Fruit fly (Drosophila melanogaster) whole organism, embryonic: ENCODE data around the gene Cad96Cb.

Source experiments
- Abd-B ChIP-seq: fragments of 200-800 bp; sonication (Bioruptor generic); optimal IDR thresholded peaks from 2 replicates; lab custom pipeline; 2018; ENCODE audit warnings: missing biosample characterization, mild to moderate bottlenecking, missing genetic modification characterization, moderate library complexity
- Ada2b ChIP-seq: fragments of 200-800 bp; sonication (Bioruptor generic); IDR thresholded peaks from 2 replicates; pipeline ENCODE4 v1.3.6; 2022; ENCODE audit warnings: missing biosample characterization, missing genetic modification characterization
- Adf1 ChIP-seq: fragments of 200-800 bp; sonication (Bioruptor generic); IDR thresholded peaks from 2 replicates; pipeline ENCODE4 v1.3.6; 2022; ENCODE audit warnings: missing biosample characterization, missing genetic modification characterization
- BEAF-32 ChIP-seq: fragments of 200-800 bp; sonication (Bioruptor generic); optimal IDR thresholded peaks from 3 replicates; lab custom pipeline; 2017; ENCODE audit warnings: missing biosample characterization, missing genetic modification characterization, mild to moderate bottlenecking, moderate library complexity, missing genetic modification reagents
- Bgb ChIP-seq: fragments of 200-800 bp; sonication (Bioruptor generic); IDR thresholded peaks from 2 replicates; pipeline ENCODE4 v1.3.6; 2022; ENCODE audit warnings: missing biosample characterization, missing genetic modification characterization; ENCODE audit not compliant: partially characterized antibody
- CG12391 ChIP-seq: fragments of 200-800 bp; sonication (Bioruptor generic); optimal IDR thresholded peaks from 3 replicates; lab custom pipeline; 2018; ENCODE audit warnings: missing biosample characterization, mild to moderate bottlenecking, missing genetic modification characterization, moderate library complexity
- CG12659 ChIP-seq: fragments of 200-800 bp; sonication (Bioruptor generic); optimal IDR thresholded peaks from 3 replicates; lab custom pipeline; 2017; ENCODE audit warnings: mild to moderate bottlenecking, missing biosample characterization, missing genetic modification reagents, missing genetic modification characterization
- CG15601 ChIP-seq: fragments of 200-800 bp; sonication (Bioruptor generic); optimal IDR thresholded peaks from 3 replicates; lab custom pipeline; 2019; ENCODE audit warnings: missing biosample characterization, mild to moderate bottlenecking, missing genetic modification characterization, moderate library complexity
- CG15696 ChIP-seq: fragments of 200-800 bp; sonication (Bioruptor generic); optimal IDR thresholded peaks from 2 replicates; lab custom pipeline; 2019; ENCODE audit warnings: missing biosample characterization, mild to moderate bottlenecking, missing genetic modification characterization, moderate library complexity
- CG1603 ChIP-seq: fragments of 200-800 bp; sonication (Bioruptor generic); optimal IDR thresholded peaks from 2 replicates; lab custom pipeline; 2019; ENCODE audit warnings: missing biosample characterization, mild to moderate bottlenecking, missing genetic modification characterization, moderate library complexity
- CG17359 ChIP-seq: fragments of 200-800 bp; sonication (Bioruptor generic); optimal IDR thresholded peaks from 3 replicates; lab custom pipeline; 2018; ENCODE audit warnings: missing biosample characterization, mild to moderate bottlenecking, missing genetic modification characterization, moderate library complexity
- CG18262 ChIP-seq: fragments of 200-800 bp; optimal IDR thresholded peaks from 3 replicates; lab custom pipeline; 2019; ENCODE audit warnings: missing biosample characterization, mild to moderate bottlenecking, missing genetic modification characterization, moderate library complexity
- CG2120 ChIP-seq: fragments of 200-800 bp; sonication (Bioruptor generic); optimal IDR thresholded peaks from 3 replicates; lab custom pipeline; 2016; ENCODE audit warnings: missing biosample characterization, missing genetic modification characterization
- CG32532 ChIP-seq: fragments of 200-800 bp; sonication (Bioruptor generic); IDR thresholded peaks from 2 replicates; pipeline ENCODE4 v1.3.6; 2022; ENCODE audit warnings: missing biosample characterization, missing genetic modification characterization
- CG34422 ChIP-seq: fragments of 200-800 bp; sonication (Bioruptor generic); IDR thresholded peaks from 3 replicates; pipeline ENCODE4 v1.3.6; 2022; ENCODE audit warnings: missing biosample characterization, missing genetic modification characterization
- CG6272 ChIP-seq: fragments of 200-800 bp; sonication (Bioruptor generic); IDR thresholded peaks from 2 replicates; pipeline ENCODE4 v1.3.6; 2022; ENCODE audit warnings: missing biosample characterization, missing genetic modification characterization
- CG6791 ChIP-seq: fragments of 200-800 bp; sonication (Bioruptor generic); IDR thresholded peaks from 3 replicates; pipeline ENCODE4 v1.3.6; 2022; ENCODE audit warnings: missing biosample characterization, missing genetic modification characterization; ENCODE audit not compliant: partially characterized antibody
- CG7987 ChIP-seq: fragments of 200-800 bp; sonication (Bioruptor generic); optimal IDR thresholded peaks from 2 replicates; lab custom pipeline; 2018; ENCODE audit warnings: missing biosample characterization, mild to moderate bottlenecking, missing genetic modification characterization, moderate library complexity
- CG9932 ChIP-seq: fragments of 200-800 bp; sonication (Bioruptor generic); IDR thresholded peaks from 2 replicates; pipeline ENCODE4 v1.3.6; 2022; ENCODE audit warnings: missing biosample characterization, missing genetic modification characterization
- CHES-1-like ChIP-seq: fragments of 200-800 bp; sonication (Bioruptor generic); optimal IDR thresholded peaks from 2 replicates; lab custom pipeline; 2016; ENCODE audit warnings: missing biosample characterization, missing genetic modification characterization
- Chrac-16 ChIP-seq: fragments of 200-800 bp; sonication (Bioruptor generic); optimal IDR thresholded peaks from 3 replicates; lab custom pipeline; 2016; ENCODE audit warnings: missing biosample characterization, missing genetic modification characterization
- Dll ChIP-seq: fragments of 200-800 bp; sonication (Bioruptor generic); IDR thresholded peaks from 4 replicates; pipeline ENCODE4 v1.3.6; 2022; ENCODE audit warnings: missing biosample characterization, missing genetic modification characterization; ENCODE audit not compliant: partially characterized antibody
- Dp ChIP-seq: fragments of 200-800 bp; sonication (Bioruptor generic); optimal IDR thresholded peaks from 2 replicates; lab custom pipeline; 2018; ENCODE audit warnings: missing biosample characterization, mild to moderate bottlenecking, missing genetic modification characterization, moderate library complexity
- Fer3 ChIP-seq: fragments of 200-800 bp; sonication (Bioruptor generic); optimal IDR thresholded peaks from 2 replicates; lab custom pipeline; 2018; ENCODE audit warnings: missing biosample characterization, mild to moderate bottlenecking, missing genetic modification characterization, moderate library complexity
- Hsf ChIP-seq: fragments of 200-800 bp; sonication (Bioruptor generic); optimal IDR thresholded peaks from 3 replicates; lab custom pipeline; 2016; ENCODE audit warnings: missing biosample characterization, missing genetic modification characterization
- MBD-R2 ChIP-seq: fragments of 200-800 bp; sonication (Bioruptor generic); IDR thresholded peaks from 2 replicates; pipeline ENCODE4 v1.3.6; 2022; ENCODE audit warnings: missing biosample characterization, missing genetic modification characterization
- Med ChIP-seq: fragments of 200-800 bp; sonication (Bioruptor generic); peaks from one replicate; lab custom pipeline; 2016; ENCODE audit warnings: missing biosample characterization, missing genetic modification characterization, mild to moderate bottlenecking, inconsistent platforms, moderate library complexity
- NK7.1 ChIP-seq: fragments of 200-800 bp; sonication (Bioruptor generic); optimal IDR thresholded peaks from 3 replicates; lab custom pipeline; 2016; ENCODE audit warnings: missing biosample characterization, missing genetic modification characterization
- Nf-YC ChIP-seq: fragments of 200-800 bp; optimal IDR thresholded peaks from 3 replicates; lab custom pipeline; 2019; ENCODE audit warnings: missing biosample characterization, mild to moderate bottlenecking, missing genetic modification characterization, moderate library complexity
- Sry-δ ChIP-seq: fragments of 200-800 bp; sonication (Bioruptor generic); optimal IDR thresholded peaks from 2 replicates; lab custom pipeline; 2016; ENCODE audit warnings: missing biosample characterization, missing genetic modification characterization
- Ssrp ChIP-seq: fragments of 200-800 bp; sonication (Bioruptor generic); optimal IDR thresholded peaks from 2 replicates; lab custom pipeline; 2018; ENCODE audit warnings: missing biosample characterization, mild to moderate bottlenecking, missing genetic modification characterization, moderate library complexity
- Xbp1 ChIP-seq: fragments of 200-800 bp; sonication (Bioruptor generic); optimal IDR thresholded peaks from 3 replicates; lab custom pipeline; 2016; ENCODE audit warnings: missing biosample characterization, mild to moderate bottlenecking, missing genetic modification characterization
- abd-A ChIP-seq: fragments of 200-800 bp; sonication (Bioruptor generic); optimal IDR thresholded peaks from 3 replicates; lab custom pipeline; 2019; ENCODE audit warnings: missing biosample characterization, mild to moderate bottlenecking, missing genetic modification characterization, moderate library complexity
- ac ChIP-seq: fragments of 200-800 bp; sonication (Bioruptor generic); optimal IDR thresholded peaks from 3 replicates; lab custom pipeline; 2017; ENCODE audit warnings: missing biosample characterization, mild to moderate bottlenecking, missing genetic modification characterization
- ato ChIP-seq: fragments of 200-800 bp; sonication (Bioruptor generic); IDR thresholded peaks from 2 replicates; pipeline ENCODE4 v1.3.6; 2022; ENCODE audit warnings: missing biosample characterization, missing genetic modification characterization; ENCODE audit not compliant: partially characterized antibody
- cato ChIP-seq: fragments of 200-800 bp; sonication (Bioruptor generic); optimal IDR thresholded peaks from 2 replicates; lab custom pipeline; 2016; ENCODE audit warnings: missing biosample characterization, missing genetic modification characterization, borderline replicate concordance
- cg ChIP-seq: fragments of 200-800 bp; sonication (Bioruptor generic); optimal IDR thresholded peaks from 3 replicates; lab custom pipeline; 2019; ENCODE audit warnings: missing biosample characterization, mild to moderate bottlenecking, missing genetic modification characterization, moderate library complexity
- nerfin-1 ChIP-seq: fragments of 200-800 bp; sonication (Bioruptor generic); optimal IDR thresholded peaks from 3 replicates; lab custom pipeline; 2019; ENCODE audit warnings: missing biosample characterization, mild to moderate bottlenecking, missing genetic modification characterization, moderate library complexity
- pb ChIP-seq: fragments of 200-800 bp; sonication (Bioruptor generic); optimal IDR thresholded peaks from 3 replicates; lab custom pipeline; 2016; ENCODE audit warnings: missing biosample characterization, missing genetic modification characterization
- phol ChIP-seq: fragments of 200-800 bp; sonication (Bioruptor generic); optimal IDR thresholded peaks from 3 replicates; lab custom pipeline; 2018; ENCODE audit warnings: missing biosample characterization, mild to moderate bottlenecking, missing genetic modification characterization, moderate library complexity
- shn ChIP-seq: fragments of 200-800 bp; sonication (Bioruptor generic); optimal IDR thresholded peaks from 3 replicates; lab custom pipeline; 2016; ENCODE audit warnings: missing biosample characterization, missing genetic modification characterization
- stwl ChIP-seq: fragments of 200-800 bp; sonication (Bioruptor generic); optimal IDR thresholded peaks from 3 replicates; lab custom pipeline; 2018; ENCODE audit warnings: missing biosample characterization, mild to moderate bottlenecking, missing genetic modification characterization, moderate library complexity
- tio ChIP-seq: fragments of 200-800 bp; sonication (Bioruptor generic); optimal IDR thresholded peaks from 2 replicates; lab custom pipeline; 2017; ENCODE audit warnings: missing biosample characterization, missing genetic modification characterization, inconsistent platforms
- toy ChIP-seq: fragments of 200-800 bp; sonication (Bioruptor generic); IDR thresholded peaks from 2 replicates; pipeline ENCODE4 v1.3.6; 2022; ENCODE audit warnings: missing biosample characterization, missing genetic modification characterization
- vnd ChIP-seq: fragments of 200-800 bp; sonication (Bioruptor generic); IDR thresholded peaks from 3 replicates; pipeline ENCODE4 v1.3.6; 2022; ENCODE audit warnings: missing biosample characterization, missing genetic modification characterization; ENCODE audit not compliant: partially characterized antibody
- vvl ChIP-seq: fragments of 200-800 bp; sonication (Bioruptor generic); IDR thresholded peaks from 2 replicates; pipeline ENCODE4 v1.3.6; 2022; ENCODE audit warnings: missing biosample characterization, missing genetic modification characterization
- zfh2 ChIP-seq: fragments of 200-800 bp; sonication (Bioruptor generic); optimal IDR thresholded peaks from 2 replicates; lab custom pipeline; 2016; ENCODE audit warnings: missing biosample characterization, missing genetic modification characterization

Cad96Cb gene

DNA sequence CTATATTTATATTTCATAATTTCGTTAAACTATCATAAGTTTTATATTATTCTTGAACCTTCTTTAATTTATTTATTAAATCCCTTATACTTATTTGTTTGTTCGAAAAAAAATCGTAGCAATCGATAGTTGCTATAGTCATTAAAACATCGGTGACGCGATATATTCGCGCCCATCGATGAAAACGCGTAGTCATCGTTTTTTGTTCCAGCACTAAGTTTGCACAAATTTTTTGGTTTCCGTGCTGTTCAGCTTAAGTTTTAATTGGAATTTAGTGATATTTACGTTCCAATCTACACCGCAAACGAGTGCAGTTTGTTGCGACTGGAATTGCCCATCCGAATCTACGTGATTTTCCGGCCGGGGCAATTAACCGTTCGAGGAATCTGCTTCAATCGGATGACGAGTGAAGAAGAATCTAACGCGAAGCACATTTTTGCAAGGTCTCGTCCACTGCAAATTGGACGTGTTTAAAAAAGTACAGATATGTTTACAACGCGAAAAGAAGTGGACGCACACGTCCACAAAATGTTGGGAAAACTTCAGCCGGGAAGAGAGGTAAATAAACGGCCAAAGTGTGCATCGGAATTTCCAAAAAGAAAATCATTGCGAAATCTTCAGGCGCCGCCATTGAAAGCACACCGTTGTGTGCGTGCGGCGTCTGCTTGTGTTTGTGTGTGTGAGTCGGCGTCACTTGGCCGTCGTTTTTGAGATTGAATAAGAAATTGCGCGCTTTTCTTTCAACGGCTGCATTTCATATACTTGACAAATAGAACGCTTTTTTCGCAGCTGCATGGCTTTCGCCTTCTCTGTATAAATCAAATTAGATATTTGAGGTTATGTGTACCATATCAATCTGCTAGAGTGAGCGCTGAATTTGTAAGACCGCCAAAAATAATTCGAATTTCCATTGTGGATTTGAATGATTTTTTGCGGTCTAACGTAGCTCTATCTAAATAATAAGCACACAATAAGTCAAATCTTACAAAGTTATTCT, 17.3 kb upstream of the Cad96Cb start, which contains the start of gene Nup358 (continued):
- peak; percentile 85 for TF ChIP-seq cg (GFP tag; lab: Kevin White, UChicago)
- peak; percentile 99 for TF ChIP-seq Bgb
- TF ChIP-seq toy (GFP tag; lab: Robert Waterston, UW): no peak
- TF ChIP-seq Nf-YC (tag; lab: Kevin White, UChicago): peak; percentile 11
- no peak for TF ChIP-seq Ssrp (tag; lab: Kevin White, UChicago)
- TF ChIP-seq Chrac-16 (GFP tag; lab: Kevin White, UChicago): no peak
- TF ChIP-seq BEAF-32 (GFP tag; lab: Kevin White, UChicago): peak; percentile 95
- TF ChIP-seq CG18262 (tag; lab: Kevin White, UChicago): peak; percentile 25
- TF ChIP-seq Xbp1 (GFP tag; lab: Kevin White, UChicago): peak; percentile 38
- no peak for TF ChIP-seq zfh2 (GFP tag; lab: Kevin White, UChicago)
- peak; percentile 62 for TF ChIP-seq CG1603 (tag; lab: Kevin White, UChicago)
- peak; percentile 96 for TF ChIP-seq Dll (GFP tag; lab: Robert Waterston, UW)
- peak; percentile 40 for TF ChIP-seq MBD-R2 (GFP tag; lab: Robert Waterston, UW)
- peak; percentile 14 for TF ChIP-seq Abd-B
- peak; percentile 97 for TF ChIP-seq vnd (GFP tag; lab: Robert Waterston, UW)
- peak; percentile 17; the same call in 1 of the 2 replicates for TF ChIP-seq vvl (GFP tag; lab: Robert Waterston, UW)
- no peak for TF ChIP-seq abd-A (tag; lab: Kevin White, UChicago)
- no peak for TF ChIP-seq tio (GFP tag; lab: Kevin White, UChicago)
- peak; percentile 98 for TF ChIP-seq nerfin-1 (tag; lab: Kevin White, UChicago)
- TF ChIP-seq ac (GFP tag; lab: Kevin White, UChicago): no peak
- peak; percentile 5; the same call in 1 of the 2 replicates for TF ChIP-seq Adf1 (GFP tag; lab: Robert Waterston, UW)
- TF ChIP-seq CG9932 (GFP tag; lab: Robert Waterston, UW): peak; percentile 64
- peak; percentile 55 for TF ChIP-seq CG12391
- peak; percentile 79; the same call in 2 of the 3 replicates for TF ChIP-seq CG34422 (GFP tag; lab: Robert Waterston, UW)
- no peak for TF ChIP-seq CG6272 (GFP tag; lab: Robert Waterston, UW)
- TF ChIP-seq ato (GFP tag; lab: Robert Waterston, UW): peak; percentile 99
- peak; percentile 37 for TF ChIP-seq CG15601 (tag; lab: Kevin White, UChicago)
- peak; percentile 51 for TF ChIP-seq Dp (GFP tag; lab: Kevin White, UChicago)
- peak; percentile 62 for TF ChIP-seq stwl (tag; lab: Kevin White, UChicago)
- peak; percentile 46 for TF ChIP-seq CG12659
- TF ChIP-seq Med (GFP tag; lab: Kevin White, UChicago): peak; percentile 72
- TF ChIP-seq Sry-δ: peak; percentile 91
- no peak for TF ChIP-seq Hsf
- TF ChIP-seq CG32532 (GFP tag; lab: Robert Waterston, UW): peak; percentile 21; the same call in 1 of the 2 replicates
- no peak for TF ChIP-seq pb (GFP tag; lab: Kevin White, UChicago)
- TF ChIP-seq CG6791: peak; percentile 99

DNA sequence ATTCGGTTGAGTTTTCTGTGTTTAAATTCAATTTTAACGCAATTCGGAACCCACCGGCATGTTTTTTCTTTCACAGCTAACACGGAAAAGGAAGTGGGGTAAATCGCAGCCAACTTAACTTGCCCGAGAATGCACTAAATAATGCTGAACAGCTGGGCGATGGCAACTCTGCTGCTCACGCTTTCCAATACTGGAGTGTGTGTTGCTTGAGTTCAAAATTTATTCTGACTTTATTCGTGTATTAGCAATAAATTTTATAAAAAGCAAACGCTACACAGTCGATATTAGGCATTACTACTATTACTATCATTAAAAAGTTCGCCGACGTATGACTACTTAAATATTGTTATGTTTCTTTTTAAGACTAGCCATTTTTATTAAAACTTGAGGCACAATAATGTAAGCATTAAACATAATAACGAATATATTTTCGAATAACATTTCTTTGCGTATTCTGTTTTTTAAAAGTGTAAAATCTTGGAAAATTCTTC, 15.3 kb upstream of the Cad96Cb start, which contains the start of the genes RpS27 and Nup37:
Gene RpS27, minus strand, starts transcription at position 136 of the 491 bp plus-strand sequence.
Gene Nup37, plus strand, starts transcription at position 280 of the 491 bp plus-strand sequence.
- peak; percentile 97 for TF ChIP-seq phol (tag; lab: Kevin White, UChicago)
- TF ChIP-seq CG2120 (GFP tag; lab: Kevin White, UChicago): peak; percentile 95
- peak; percentile 97 for TF ChIP-seq CG17359 (tag; lab: Kevin White, UChicago)
- peak; percentile 87 for TF ChIP-seq Ada2b (GFP tag; lab: Robert Waterston, UW)
- peak; percentile 99 for TF ChIP-seq CHES-1-like (GFP tag; lab: Kevin White, UChicago)
- peak; percentile 99 for TF ChIP-seq shn
- peak; percentile 99 for TF ChIP-seq NK7.1 (GFP tag; lab: Kevin White, UChicago)
- peak; percentile 100 for TF ChIP-seq CG7987 (GFP tag; lab: Kevin White, UChicago)
- peak; percentile 98 for TF ChIP-seq Fer3 (tag; lab: Kevin White, UChicago)
- TF ChIP-seq CG15696: peak; percentile 81
- TF ChIP-seq CG34422 (GFP tag; lab: Robert Waterston, UW): peak; percentile 97
- peak; percentile 96 for TF ChIP-seq cato (GFP tag; lab: Kevin White, UChicago)
